Worm (Caenorhabditis elegans) whole organism, early embryonic: ENCODE results near the gene gpa-17.

Source experiments
- B0310.2 ChIP-seq: sonication (generic microtip); optimal IDR thresholded peaks from 2 replicates; lab custom pipeline; 2016; ENCODE audit warnings: mild to moderate bottlenecking, missing genetic modification characterization, missing compliant biosample characterization
- F13C5.2 ChIP-seq: sonication (generic microtip); optimal IDR thresholded peaks from 2 replicates; lab custom pipeline; 2017; ENCODE audit warnings: mild to moderate bottlenecking, missing genetic modification characterization, inconsistent platforms, missing compliant biosample characterization
- aly-1 ChIP-seq: sonication (generic microtip); optimal IDR thresholded peaks from 2 replicates; lab custom pipeline; 2016; ENCODE audit warnings: missing genetic modification characterization, missing compliant biosample characterization
- ama-1 ChIP-seq: fragments of 150-350 bp; optimal IDR thresholded peaks from 2 replicates; lab custom pipeline; 2014
- ceh-36 ChIP-seq: sonication (generic microtip); optimal IDR thresholded peaks from 2 replicates; lab custom pipeline; 2016; ENCODE audit warnings: missing genetic modification characterization, inconsistent platforms, missing compliant biosample characterization
- ets-7 ChIP-seq: sonication (generic microtip); optimal IDR thresholded peaks from 2 replicates; lab custom pipeline; 2016; ENCODE audit warnings: missing genotype, missing genetic modification characterization, missing compliant biosample characterization
- flt-1 ChIP-seq: fragments of 200-800 bp; sonication (Bioruptor generic); IDR thresholded peaks from 2 replicates; pipeline ENCODE4 v1.3.6; 2022; ENCODE audit warnings: missing genetic modification characterization, missing compliant biosample characterization
- hmbx-1 ChIP-seq: sonication (generic microtip); optimal IDR thresholded peaks from 2 replicates; lab custom pipeline; 2016; ENCODE audit warnings: mild to moderate bottlenecking, missing genetic modification characterization, missing compliant biosample characterization
- hmg-4 ChIP-seq: fragments of 200-800 bp; sonication (Bioruptor generic); optimal IDR thresholded peaks from 2 replicates; lab custom pipeline; 2018; ENCODE audit warnings: mild to moderate bottlenecking, missing genetic modification characterization, missing compliant biosample characterization
- hnd-1 ChIP-seq: sonication (generic microtip); optimal IDR thresholded peaks from 2 replicates; lab custom pipeline; 2016; ENCODE audit warnings: missing genetic modification characterization, missing compliant biosample characterization
- pes-1 ChIP-seq: fragments of 200-800 bp; sonication (Bioruptor generic); IDR thresholded peaks from 2 replicates; pipeline ENCODE4 v1.3.6; 2022; ENCODE audit warnings: missing genetic modification reagents, missing genetic modification characterization, missing compliant biosample characterization
- scrt-1 ChIP-seq: fragments of 200-800 bp; sonication (Bioruptor generic); IDR thresholded peaks from 2 replicates; pipeline ENCODE4 v1.3.6; 2022; ENCODE audit warnings: missing genetic modification characterization, missing compliant biosample characterization
- sea-1 ChIP-seq: fragments of 200-800 bp; sonication (Bioruptor generic); conservative IDR thresholded peaks from 2 replicates; pipeline ENCODE4 v1.3.6; 2022; ENCODE audit warnings: missing genetic modification characterization, missing compliant biosample characterization
- tbx-11 ChIP-seq: fragments of 200-800 bp; sonication (Bioruptor generic); IDR thresholded peaks from 2 replicates; pipeline ENCODE4 v1.3.6; 2022; ENCODE audit warnings: missing genetic modification characterization, missing compliant biosample characterization

DNA sequence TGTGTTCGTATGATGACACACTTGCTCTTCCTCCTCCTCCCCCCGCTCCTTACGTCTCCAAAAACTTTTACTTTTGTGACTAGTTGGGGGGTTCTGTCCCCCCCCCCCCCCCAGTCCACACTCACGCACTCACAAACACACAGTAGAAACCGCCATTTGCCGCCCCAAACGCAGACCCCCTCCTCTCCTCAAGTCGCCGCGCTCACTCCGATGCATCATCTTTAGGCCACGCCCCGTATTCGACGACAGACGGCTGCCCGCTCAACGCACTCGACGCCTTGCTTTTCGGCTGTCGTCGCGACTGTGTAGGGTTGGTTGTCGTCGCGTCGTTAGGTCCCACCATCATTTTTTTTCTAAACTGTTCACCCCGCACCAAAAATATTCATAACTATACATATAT, 49.8 kb downstream of the gpa-17 start, which contains the start of gene zmp-2:
- no peak for TF ChIP-seq flt-1 (GFP tag; lab: Robert Waterston, UW)
- TF ChIP-seq ama-1 (lab: Kevin White, UChicago): no peak
- no peak for TF ChIP-seq ceh-36 (tag; lab: Kevin White, UChicago)
- no peak for TF ChIP-seq hnd-1
- TF ChIP-seq tbx-11 (GFP tag; lab: Robert Waterston, UW): no peak
- no peak for TF ChIP-seq ets-7 (tag; lab: Kevin White, UChicago)
- no peak for TF ChIP-seq F13C5.2 (tag; lab: Kevin White, UChicago)
- TF ChIP-seq sea-1 (GFP tag; lab: Robert Waterston, UW): no peak
- no peak for TF ChIP-seq B0310.2
- TF ChIP-seq scrt-1: no peak
- TF ChIP-seq hmbx-1 (tag; lab: Kevin White, UChicago): no peak
- no peak for TF ChIP-seq aly-1
- TF ChIP-seq pes-1 (GFP tag; lab: Robert Waterston, UW): no peak
- TF ChIP-seq hmg-4 (GFP tag; lab: Kevin White, UChicago): no peak
